Worm (Caenorhabditis elegans): Measurements from ENCODE around the gene seu-1.
A peak's percentile ranks its signal among the peaks of the same experiment; 100 is the strongest.

Gene seu-1

DNA sequence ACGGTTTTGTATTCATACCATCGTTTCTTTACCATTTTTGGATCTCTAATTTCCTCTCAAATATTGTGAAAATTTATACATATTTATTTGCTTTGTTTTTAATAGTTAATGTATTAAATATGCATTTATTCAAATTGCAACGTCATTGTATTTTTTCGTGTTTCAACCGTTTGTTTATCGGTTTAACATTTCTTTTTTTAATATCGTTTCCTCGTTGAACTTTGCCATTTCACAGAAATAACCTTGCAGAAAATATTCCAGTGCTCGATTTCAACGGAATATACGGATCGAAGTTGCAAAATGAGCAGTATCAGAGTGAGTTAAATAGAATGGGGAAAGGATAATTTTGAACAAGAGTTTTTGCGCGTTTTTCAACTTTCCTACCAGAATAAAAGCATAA lies at the start of gene seu-1:
seu-1 (plus strand) TSS at position 301 of the 400 bp plus-strand sequence.
- TF ChIP-seq F57C9.4 (tag; optimal IDR thresholded peaks at IDR 0.05) (no peak), D2030.7 (GFP tag; IDR thresholded peaks at IDR 0.05) (no peak), Y53F4B.3 (GFP tag; IDR thresholded peaks at IDR 0.05) (no peak), nhr-80 (tag; optimal IDR thresholded peaks at IDR 0.05) (no peak), rcor-1 (GFP tag; IDR thresholded peaks at IDR 0.05) (no peak), rpc-1 (optimal IDR thresholded peaks at IDR 0.05) (no peak), rpc-1 (tag; optimal IDR thresholded peaks at IDR 0.05) (no peak), unc-62 (GFP tag; optimal IDR thresholded peaks at IDR 0.05) (no peak), B0035.1 (tag; optimal IDR thresholded peaks at IDR 0.05) (no peak), rec-8 (tag; optimal IDR thresholded peaks at IDR 0.05) (no peak), snpc-1.3 (tag; optimal IDR thresholded peaks at IDR 0.05; ENCODE audit: insufficient read depth) (no peak), F55B11.4 (tag; optimal IDR thresholded peaks at IDR 0.05; ENCODE audit: borderline replicate concordance, insufficient read depth) (no peak), ets-4 (GFP tag; optimal IDR thresholded peaks at IDR 0.05) (no peak), mxl-1 (tag; optimal IDR thresholded peaks at IDR 0.05) (no peak), F22D6.2 (tag; optimal IDR thresholded peaks at IDR 0.05) (no peak), snpc-3.4 (tag; optimal IDR thresholded peaks at IDR 0.05) (no peak)

DNA sequence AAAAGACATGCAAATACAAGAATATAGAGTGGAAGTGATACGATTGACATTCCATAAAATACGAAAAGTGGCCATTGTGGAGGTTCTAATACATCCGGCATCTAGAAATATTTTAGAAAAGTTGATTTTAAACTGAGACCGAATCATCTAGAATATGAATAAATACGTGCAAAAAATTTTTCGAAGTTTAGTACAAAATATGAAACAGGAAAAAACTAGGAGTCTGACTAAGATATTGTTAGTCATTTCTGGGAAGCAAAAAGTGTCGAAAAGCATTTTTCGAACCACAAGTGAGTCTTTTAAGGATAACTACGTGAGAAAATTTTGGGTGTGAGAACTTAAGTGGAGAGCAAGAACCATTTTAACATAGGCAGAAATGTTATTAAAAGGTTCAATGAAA lies 47.3 kb upstream of the seu-1 start, which contains the start of gene srv-32:
srv-32 (minus strand) TSS at position 101 of the 400 bp plus-strand sequence.
- no peak for TF ChIP-seq C06A6.2 (GFP tag; conservative IDR thresholded peaks at IDR 0.05)
- no peak for TF ChIP-seq die-1 (tag; optimal IDR thresholded peaks at IDR 0.05)
- no peak for TF ChIP-seq sdz-38 (tag; optimal IDR thresholded peaks at IDR 0.05)
- TF ChIP-seq tbx-9 (tag; optimal IDR thresholded peaks at IDR 0.05; ENCODE audit: borderline replicate concordance), result no peak
- no peak for TF ChIP-seq chd-7 (tag; optimal IDR thresholded peaks at IDR 0.05)
- no peak for TF ChIP-seq F23B12.7 (tag; optimal IDR thresholded peaks at IDR 0.05; ENCODE audit: insufficient read depth)
- TF ChIP-seq lin-40 (tag; optimal IDR thresholded peaks at IDR 0.05), result no peak

DNA sequence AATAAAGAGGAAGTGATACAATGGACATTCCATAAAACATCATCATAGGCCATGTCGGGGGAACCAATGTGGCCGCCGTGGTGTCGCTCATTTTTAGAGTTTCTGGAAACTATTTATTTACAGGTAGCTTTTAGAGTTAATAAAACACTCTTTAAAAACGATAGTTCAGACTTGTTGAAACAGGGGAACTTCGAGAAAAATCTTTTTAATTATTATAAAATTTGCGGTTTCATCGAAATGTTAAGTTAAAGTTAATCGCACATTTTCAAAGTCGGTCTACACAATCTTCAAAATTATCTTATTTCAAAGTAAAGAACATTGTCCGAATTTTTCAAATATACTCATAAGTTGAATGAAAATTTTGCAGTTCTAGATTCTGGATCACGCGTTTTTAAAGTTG lies 45.2 kb upstream of the seu-1 start, which contains the start of gene ops-1:
ops-1 (minus strand) TSS at position 101 of the 400 bp plus-strand sequence.
- TF ChIP-seq mcd-1 (GFP tag; IDR thresholded peaks at IDR 0.05) (no peak), ztf-3 (GFP tag; optimal IDR thresholded peaks at IDR 0.05) (no peak)

DNA sequence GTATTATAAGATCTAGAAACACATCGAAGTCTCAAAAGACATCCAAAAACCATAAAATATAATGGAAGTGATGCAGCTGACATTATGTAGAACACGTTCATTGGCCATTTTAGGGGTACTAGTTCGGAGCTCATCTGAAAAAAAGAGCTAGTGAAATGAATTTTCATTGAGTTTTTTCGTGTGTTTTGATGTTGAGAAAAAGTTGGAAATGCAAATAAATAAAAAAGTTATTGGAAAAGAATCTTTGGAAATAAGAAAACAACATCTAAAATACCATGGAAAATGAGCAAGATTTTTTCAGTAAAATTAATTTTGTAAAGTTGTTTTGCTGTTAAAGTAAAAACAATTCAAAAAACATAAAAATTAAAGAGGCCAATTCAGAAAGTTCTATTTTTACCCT lies 38.7 kb upstream of the seu-1 start, which contains the start of gene srv-24:
srv-24 (minus strand) TSS at position 101 of the 400 bp plus-strand sequence.
- TF ChIP-seq xnd-1 (tag; optimal IDR thresholded peaks at IDR 0.05) (no peak), snpc-1.3 (tag; optimal IDR thresholded peaks at IDR 0.05; ENCODE audit: insufficient read depth) (no peak), D2030.7 (GFP tag; IDR thresholded peaks at IDR 0.05) (no peak), ztf-6 (GFP tag; IDR thresholded peaks at IDR 0.05) (no peak), F33H1.4 (GFP tag; IDR thresholded peaks at IDR 0.05) (no peak), B0261.1 (tag; optimal IDR thresholded peaks at IDR 0.05) (no peak), tbp1 (GFP tag; optimal IDR thresholded peaks at IDR 0.05) (no peak), tbx-9 (tag; optimal IDR thresholded peaks at IDR 0.05; ENCODE audit: borderline replicate concordance) (no peak)

DNA sequence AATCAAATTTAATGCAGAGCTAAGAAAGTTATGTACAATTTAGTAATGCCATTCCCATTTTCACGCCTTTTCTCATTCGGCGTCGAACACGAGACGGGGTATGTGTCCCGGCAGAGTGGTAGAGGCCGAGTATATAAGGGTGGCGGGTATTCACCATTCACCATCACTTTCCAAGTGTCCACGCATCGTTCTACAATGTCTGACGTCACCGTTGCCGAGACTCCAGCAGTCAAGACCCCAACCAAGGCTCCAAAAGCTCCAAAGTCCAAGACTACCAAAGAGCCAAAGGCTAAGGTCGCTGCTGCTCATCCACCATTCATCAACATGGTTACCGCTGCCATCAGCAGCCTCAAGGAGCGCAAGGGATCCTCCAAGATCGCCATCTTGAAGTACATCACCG lies 35.4 kb upstream of the seu-1 start, which contains the start of gene hil-2:
hil-2 (plus strand) TSS at position 160 of the 400 bp plus-strand sequence.
- TF ChIP-seq snpc-4 (GFP tag; optimal IDR thresholded peaks at IDR 0.05) (no peak), snpc-4 (tag; optimal IDR thresholded peaks at IDR 0.05) (peak in 2 of 4 experiments; percentile 59 to 60), nhr-27 (tag; optimal IDR thresholded peaks at IDR 0.05) (no peak), F39B2.1 (GFP tag; IDR thresholded peaks at IDR 0.05) (peak; percentile 97)
